Worm (Caenorhabditis elegans) whole organism, L3 larva: Measurements from ENCODE around the gene ltd-1.

Experiments used
- aly-2 ChIP-seq: fragments of 150-350 bp; optimal IDR thresholded peaks from 2 replicates; lab custom pipeline; 2014; ENCODE audit warnings: missing biosample characterization, missing genetic modification characterization
- fos-1 ChIP-seq: fragments of 150-350 bp; optimal IDR thresholded peaks from 2 replicates; lab custom pipeline; 2014; ENCODE audit warnings: missing biosample characterization, missing genetic modification characterization
- mdl-1 ChIP-seq: fragments of 150-350 bp; optimal IDR thresholded peaks from 2 replicates; lab custom pipeline; 2014; ENCODE audit warnings: missing biosample characterization, missing genetic modification characterization
- nhr-76 ChIP-seq: fragments of 150-350 bp; sonication (generic microtip); optimal IDR thresholded peaks from 5 replicates; lab custom pipeline; 2014; ENCODE audit warnings: missing biosample characterization, missing genetic modification characterization
- pha-4 ChIP-seq: fragments of 150-350 bp; optimal IDR thresholded peaks from 2 replicates; lab custom pipeline; 2014; ENCODE audit warnings: missing biosample characterization, missing genetic modification reagents, missing genetic modification characterization
- sea-2 ChIP-seq: fragments of 150-350 bp; sonication (generic microtip); optimal IDR thresholded peaks from 4 replicates; lab custom pipeline; 2014; ENCODE audit warnings: missing biosample characterization, missing genetic modification reagents, missing genetic modification characterization
- skn-1 ChIP-seq: fragments of 150-350 bp; optimal IDR thresholded peaks from 2 replicates; lab custom pipeline; 2014; ENCODE audit warnings: missing biosample characterization, missing genetic modification characterization
- unc-39 ChIP-seq: sonication (generic microtip); optimal IDR thresholded peaks from 4 replicates; lab custom pipeline; 2017; ENCODE audit warnings: missing biosample characterization, missing genetic modification characterization
- zag-1 ChIP-seq: fragments of 150-350 bp; optimal IDR thresholded peaks from 2 replicates; lab custom pipeline; 2014; ENCODE audit warnings: missing biosample characterization, missing genetic modification characterization
- ztf-11 ChIP-seq: fragments of 150-350 bp; optimal IDR thresholded peaks from 2 replicates; lab custom pipeline; 2014; ENCODE audit warnings: missing biosample characterization, missing genetic modification characterization

ce11 chrII:8059532-8059931 is 33.0 kb downstream of the ltd-1 start:
- no peak for TF ChIP-seq sea-2 (GFP tag; lab: Kevin White, UChicago)
- no peak for TF ChIP-seq fos-1 (tag; lab: Kevin White, UChicago)
- TF ChIP-seq aly-2 = no peak
- no peak for TF ChIP-seq nhr-76 (tag; lab: Kevin White, UChicago)
- TF ChIP-seq skn-1 (tag; lab: Kevin White, UChicago) = no peak
- TF ChIP-seq zag-1 = no peak
- TF ChIP-seq unc-39 (tag; lab: Kevin White, UChicago) = no peak
- no peak for TF ChIP-seq mdl-1 (tag; lab: Kevin White, UChicago)
- TF ChIP-seq pha-4 (tag; lab: Kevin White, UChicago) = no peak
- TF ChIP-seq ztf-11 (tag; lab: Kevin White, UChicago) = no peak
